Fruit fly (Drosophila melanogaster) whole organism, embryonic: Measurements from ENCODE around the gene CG5171.

Experiments
- Antp ChIP-seq: fragments of 200-800 bp; sonication (Bioruptor generic); optimal IDR thresholded peaks from 3 replicates; lab custom pipeline; 2016; ENCODE audit warnings: missing biosample characterization, missing genetic modification characterization
- Bdp1 ChIP-seq: fragments of 200-800 bp; sonication (Bioruptor generic); optimal IDR thresholded peaks from 3 replicates; lab custom pipeline; 2016; ENCODE audit warnings: missing biosample characterization, missing genetic modification characterization
- CG1024 ChIP-seq: fragments of 200-800 bp; sonication (Bioruptor generic); IDR thresholded peaks from 2 replicates; pipeline ENCODE4 v1.3.6; 2022; ENCODE audit warnings: missing biosample characterization, missing genetic modification characterization
- CG10366 ChIP-seq: fragments of 200-800 bp; sonication (Bioruptor generic); IDR thresholded peaks from 2 replicates; pipeline ENCODE4 v1.3.6; 2022; ENCODE audit warnings: missing biosample characterization, missing genetic modification characterization
- CG1233 ChIP-seq: fragments of 200-800 bp; sonication (Bioruptor generic); optimal IDR thresholded peaks from 4 replicates; lab custom pipeline; 2018; ENCODE audit warnings: missing biosample characterization, mild to moderate bottlenecking, missing genetic modification characterization
- CG13894 ChIP-seq: fragments of 200-800 bp; sonication (Bioruptor generic); optimal IDR thresholded peaks from 3 replicates; lab custom pipeline; 2018; ENCODE audit warnings: missing biosample characterization, mild to moderate bottlenecking, missing genetic modification characterization, moderate library complexity
- CG14014 ChIP-seq: fragments of 200-800 bp; sonication (Bioruptor generic); IDR thresholded peaks from 2 replicates; pipeline ENCODE4 v1.3.6; 2022; ENCODE audit warnings: missing biosample characterization, missing genetic modification characterization
- CG14860 ChIP-seq: fragments of 200-800 bp; sonication (Bioruptor generic); IDR thresholded peaks from 3 replicates; pipeline ENCODE4 v1.3.6; 2022; ENCODE audit warnings: missing biosample characterization, missing genetic modification characterization; ENCODE audit not compliant: partially characterized antibody
- CG1603 ChIP-seq: fragments of 200-800 bp; sonication (Bioruptor generic); optimal IDR thresholded peaks from 2 replicates; lab custom pipeline; 2019; ENCODE audit warnings: missing biosample characterization, mild to moderate bottlenecking, missing genetic modification characterization, moderate library complexity
- CG1647 ChIP-seq: fragments of 200-800 bp; sonication (Bioruptor generic); optimal IDR thresholded peaks from 3 replicates; lab custom pipeline; 2016; ENCODE audit warnings: missing biosample characterization, missing genetic modification characterization
- CG17612 ChIP-seq: fragments of 200-800 bp; sonication (Bioruptor generic); IDR thresholded peaks from 2 replicates; pipeline ENCODE4 v1.3.6; 2022; ENCODE audit warnings: missing biosample characterization, missing genetic modification characterization
- CG18011 ChIP-seq: fragments of 200-800 bp; sonication (Bioruptor generic); optimal IDR thresholded peaks from 2 replicates; lab custom pipeline; 2017; ENCODE audit warnings: missing biosample characterization, missing genetic modification characterization, mild to moderate bottlenecking, moderate library complexity, missing genotype
- CG30020 ChIP-seq: fragments of 200-800 bp; optimal IDR thresholded peaks from 2 replicates; lab custom pipeline; 2019; ENCODE audit warnings: missing biosample characterization, mild to moderate bottlenecking, missing genetic modification characterization, moderate library complexity
- CG31441 ChIP-seq: fragments of 200-800 bp; sonication (Bioruptor generic); IDR thresholded peaks from 2 replicates; pipeline ENCODE4 v1.3.6; 2022; ENCODE audit warnings: missing biosample characterization, missing genetic modification characterization
- CG4360 ChIP-seq: fragments of 200-800 bp; sonication (Bioruptor generic); IDR thresholded peaks from 2 replicates; pipeline ENCODE4 v1.3.6; 2022; ENCODE audit warnings: missing biosample characterization, missing genetic modification characterization
- CG4424 ChIP-seq: fragments of 200-800 bp; sonication (Bioruptor generic); optimal IDR thresholded peaks from 3 replicates; lab custom pipeline; 2016; ENCODE audit warnings: missing biosample characterization, missing genetic modification characterization
- CG4730 ChIP-seq: fragments of 200-800 bp; sonication (Bioruptor generic); IDR thresholded peaks from 2 replicates; pipeline ENCODE4 v1.3.6; 2022; ENCODE audit warnings: missing biosample characterization, missing genetic modification characterization
- CG5180 ChIP-seq: fragments of 200-800 bp; sonication (Bioruptor generic); optimal IDR thresholded peaks from 3 replicates; lab custom pipeline; 2017; ENCODE audit warnings: missing biosample characterization, missing genetic modification characterization, mild to moderate bottlenecking, moderate library complexity, missing genetic modification reagents
- CG6683 ChIP-seq: fragments of 200-800 bp; sonication (Bioruptor generic); optimal IDR thresholded peaks from 2 replicates; lab custom pipeline; 2017; ENCODE audit warnings: missing biosample characterization, mild to moderate bottlenecking, missing genetic modification characterization, missing genetic modification reagents
- CG8089 ChIP-seq: fragments of 200-800 bp; sonication (Bioruptor generic); optimal IDR thresholded peaks from 3 replicates; lab custom pipeline; 2016; ENCODE audit warnings: missing biosample characterization, missing genetic modification characterization
- CG8290 ChIP-seq, 3 experiments: fragments of 200-800 bp; sonication (Bioruptor generic); optimal IDR thresholded peaks; 2 replicates each; lab custom pipeline; 2016 to 2019; ENCODE audit warnings: missing biosample characterization in 3 of 3, missing genetic modification characterization in 3 of 3, mild to moderate bottlenecking in 2 of 3, moderate library complexity in 1 of 3
- CG8388 ChIP-seq: fragments of 200-800 bp; sonication (Bioruptor generic); optimal IDR thresholded peaks from 2 replicates; lab custom pipeline; 2019; ENCODE audit warnings: missing biosample characterization, mild to moderate bottlenecking, missing genetic modification characterization, moderate library complexity
- CG9876 ChIP-seq: fragments of 200-800 bp; sonication (Bioruptor generic); optimal IDR thresholded peaks from 2 replicates; lab custom pipeline; 2016; ENCODE audit warnings: missing biosample characterization, missing genetic modification characterization
- CTCF ChIP-seq: fragments of 200-800 bp; sonication (Bioruptor generic); optimal IDR thresholded peaks from 2 replicates; lab custom pipeline; 2017; ENCODE audit warnings: missing biosample characterization, mild to moderate bottlenecking, missing genetic modification characterization, moderate library complexity
- CrebB ChIP-seq: fragments of 200-800 bp; sonication (Bioruptor generic); optimal IDR thresholded peaks from 3 replicates; lab custom pipeline; 2018; ENCODE audit warnings: missing biosample characterization, mild to moderate bottlenecking, missing genetic modification characterization
- D19A ChIP-seq: fragments of 200-800 bp; optimal IDR thresholded peaks from 3 replicates; lab custom pipeline; 2019; ENCODE audit warnings: missing biosample characterization, mild to moderate bottlenecking, missing genetic modification characterization, moderate library complexity
- Drgx ChIP-seq: fragments of 200-800 bp; sonication (Bioruptor generic); IDR thresholded peaks from 2 replicates; pipeline ENCODE4 v1.3.6; 2022; ENCODE audit warnings: missing biosample characterization, missing genetic modification characterization
- H2.0 ChIP-seq: fragments of 200-800 bp; sonication (Bioruptor generic); IDR thresholded peaks from 2 replicates; pipeline ENCODE4 v1.3.6; 2022; ENCODE audit warnings: missing biosample characterization, missing genetic modification characterization
- HLH54F ChIP-seq: fragments of 200-800 bp; sonication (Bioruptor generic); optimal IDR thresholded peaks from 3 replicates; lab custom pipeline; 2016; ENCODE audit warnings: missing biosample characterization, missing genetic modification characterization
- Lim3 ChIP-seq: fragments of 200-800 bp; sonication (Bioruptor generic); IDR thresholded peaks from 2 replicates; pipeline ENCODE4 v1.3.6; 2022; ENCODE audit warnings: missing biosample characterization, missing genetic modification characterization
- MBD-R2 ChIP-seq: fragments of 200-800 bp; sonication (Bioruptor generic); IDR thresholded peaks from 2 replicates; pipeline ENCODE4 v1.3.6; 2022; ENCODE audit warnings: missing biosample characterization, missing genetic modification characterization
- Ravus ChIP-seq: fragments of 200-800 bp; sonication (Bioruptor generic); IDR thresholded peaks from 2 replicates; pipeline ENCODE4 v1.3.6; 2022; ENCODE audit warnings: missing biosample characterization, missing genetic modification characterization
- Spps ChIP-seq: fragments of 200-800 bp; sonication (Bioruptor generic); optimal IDR thresholded peaks from 2 replicates; lab custom pipeline; 2018; ENCODE audit warnings: missing biosample characterization, mild to moderate bottlenecking, missing genetic modification characterization
- Sry-β ChIP-seq: fragments of 200-800 bp; sonication (Bioruptor generic); optimal IDR thresholded peaks from 2 replicates; lab custom pipeline; 2018; ENCODE audit warnings: missing biosample characterization, mild to moderate bottlenecking, missing genetic modification characterization, moderate library complexity
- Ssrp ChIP-seq: fragments of 200-800 bp; sonication (Bioruptor generic); optimal IDR thresholded peaks from 2 replicates; lab custom pipeline; 2018; ENCODE audit warnings: missing biosample characterization, mild to moderate bottlenecking, missing genetic modification characterization, moderate library complexity
- ab ChIP-seq: fragments of 200-800 bp; sonication (Bioruptor generic); optimal IDR thresholded peaks from 2 replicates; lab custom pipeline; 2016; ENCODE audit warnings: missing biosample characterization, missing genetic modification characterization
- aop ChIP-seq: fragments of 200-800 bp; sonication (Bioruptor generic); IDR thresholded peaks from 2 replicates; pipeline ENCODE4 v1.3.6; 2022; ENCODE audit warnings: missing biosample characterization, missing genetic modification characterization
- cad ChIP-seq: fragments of >200 bp; optimal IDR thresholded peaks from 2 replicates; lab custom pipeline; 2017; ENCODE audit warnings: missing biosample characterization, missing genetic modification characterization
- dimm ChIP-seq: fragments of 200-800 bp; sonication (Bioruptor generic); IDR thresholded peaks from 2 replicates; pipeline ENCODE4 v1.3.6; 2022; ENCODE audit warnings: missing biosample characterization, missing genetic modification characterization
- emc ChIP-seq: fragments of 200-800 bp; sonication (Bioruptor generic); optimal IDR thresholded peaks from 2 replicates; lab custom pipeline; 2016; ENCODE audit warnings: missing biosample characterization, missing genetic modification characterization
- gce ChIP-seq: fragments of 200-800 bp; sonication (Bioruptor generic); IDR thresholded peaks from 3 replicates; pipeline ENCODE4 v1.3.6; 2022; ENCODE audit warnings: missing biosample characterization, missing genetic modification characterization
- gcm ChIP-seq: fragments of 200-800 bp; sonication (Bioruptor generic); optimal IDR thresholded peaks from 2 replicates; lab custom pipeline; 2019; ENCODE audit warnings: missing biosample characterization, mild to moderate bottlenecking, missing genetic modification characterization, moderate library complexity
- h ChIP-seq: fragments of >200 bp; optimal IDR thresholded peaks from 2 replicates; lab custom pipeline; 2017
- mirr ChIP-seq: fragments of 200-800 bp; sonication (Bioruptor generic); optimal IDR thresholded peaks from 3 replicates; lab custom pipeline; 2018; ENCODE audit warnings: missing biosample characterization, mild to moderate bottlenecking, missing genetic modification characterization
- nmo ChIP-seq: fragments of 200-800 bp; sonication (Bioruptor generic); optimal IDR thresholded peaks from 2 replicates; lab custom pipeline; 2018; ENCODE audit warnings: missing biosample characterization, mild to moderate bottlenecking, missing genetic modification characterization, moderate library complexity
- pfk ChIP-seq: fragments of 200-800 bp; sonication (Bioruptor generic); optimal IDR thresholded peaks from 2 replicates; lab custom pipeline; 2018; ENCODE audit warnings: missing biosample characterization, mild to moderate bottlenecking, missing genetic modification characterization, moderate library complexity
- psq ChIP-seq: fragments of 200-800 bp; sonication (Bioruptor generic); optimal IDR thresholded peaks from 2 replicates; lab custom pipeline; 2017; ENCODE audit warnings: missing biosample characterization, missing genetic modification characterization
- sc ChIP-seq, 3 experiments: fragments of >200 bp in 2 of 3; fragments of 200-800 bp in 1 of 3; sonication (Bioruptor generic) in 1 of 3; optimal IDR thresholded peaks; 2 replicates in 2 of 3; 3 replicates in 1 of 3; lab custom pipeline; 2017; ENCODE audit warnings: mild to moderate bottlenecking in 1 of 3, missing biosample characterization in 1 of 3, missing genetic modification characterization in 1 of 3, missing genetic modification reagents in 1 of 3
- stc ChIP-seq: fragments of 200-800 bp; sonication (Bioruptor generic); IDR thresholded peaks from 2 replicates; pipeline ENCODE4 v1.3.6; 2022; ENCODE audit warnings: missing biosample characterization, missing genetic modification characterization
- tgo ChIP-seq: fragments of 200-800 bp; sonication (Bioruptor generic); IDR thresholded peaks from 3 replicates; pipeline ENCODE4 v1.3.6; 2022; ENCODE audit warnings: missing biosample characterization, missing genetic modification characterization
- vfl ChIP-seq: fragments of 200-800 bp; sonication (Bioruptor generic); optimal IDR thresholded peaks from 2 replicates; lab custom pipeline; 2016; ENCODE audit warnings: missing biosample characterization, missing genetic modification characterization
- zfh2 ChIP-seq: fragments of 200-800 bp; sonication (Bioruptor generic); optimal IDR thresholded peaks from 2 replicates; lab custom pipeline; 2016; ENCODE audit warnings: missing biosample characterization, missing genetic modification characterization

CG5171 gene

DNA sequence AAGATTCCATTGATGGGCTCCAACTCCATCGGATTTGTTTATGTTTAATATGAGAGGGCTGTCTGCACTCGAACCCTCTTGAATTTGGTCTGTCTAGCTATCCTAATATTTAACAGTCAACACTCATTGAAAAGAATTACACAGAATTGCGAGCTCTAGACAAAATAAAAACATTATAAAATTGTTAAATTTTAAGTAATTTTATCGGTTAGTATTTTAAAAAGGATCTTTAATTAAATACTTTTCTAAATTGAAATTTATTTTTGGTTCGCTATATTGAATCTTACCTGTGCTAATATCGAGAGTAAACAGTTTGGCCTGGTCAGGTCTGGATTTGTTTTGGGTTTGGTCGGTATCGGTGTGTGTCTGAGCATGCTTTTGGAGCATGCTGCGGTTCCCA lies 492 bp downstream of the CG5171 start (continued):
- TF ChIP-seq tgo (GFP tag; lab: Robert Waterston, UW) (peak; percentile 92), vfl (GFP tag; lab: Kevin White, UChicago) (peak; percentile 7), dimm (GFP tag; lab: Robert Waterston, UW) (peak; percentile 37; the same call in 1 of the 2 replicates), CG5180 (GFP tag; lab: Kevin White, UChicago) (peak; percentile 30), CG1024 (peak; percentile 60), CG1603 (peak; percentile 31), CrebB (no peak), CG8089 (GFP tag; lab: Kevin White, UChicago) (peak; percentile 3), cad (GFP tag; lab: Kevin White, UChicago) (no peak), CTCF (GFP tag; lab: Kevin White, UChicago) (no peak), stc (GFP tag; lab: Robert Waterston, UW) (peak; percentile 78), mirr (no peak), MBD-R2 (GFP tag; lab: Robert Waterston, UW) (peak; percentile 37; the same call in 1 of the 2 replicates), psq (GFP tag; lab: Kevin White, UChicago) (no peak), CG6683 (GFP tag; lab: Kevin White, UChicago) (peak; percentile 40), Bdp1 (GFP tag; lab: Kevin White, UChicago) (no peak), nmo (GFP tag; lab: Kevin White, UChicago) (peak; percentile 79), CG8388 (GFP tag; lab: Kevin White, UChicago) (peak; percentile 67), CG4360 (no peak), CG8290 (GFP tag; optimal IDR thresholded peaks at IDR 0.05; lab: Kevin White, UChicago) (no peak), CG8290 (tag; optimal IDR thresholded peaks at IDR 0.05; lab: Kevin White, UChicago) (peak in 1 of 2 experiments; percentile 16), ab (no peak), D19A (tag; lab: Kevin White, UChicago) (peak; percentile 60), Ssrp (tag; lab: Kevin White, UChicago) (peak; percentile 54), Spps (tag; lab: Kevin White, UChicago) (peak; percentile 52), CG17612 (GFP tag; lab: Robert Waterston, UW) (0 out of 2 replicates have a peak, but pooled peaks have one; percentile 53), pfk (GFP tag; lab: Kevin White, UChicago) (no peak), CG14014 (GFP tag; lab: Robert Waterston, UW) (peak; percentile 72; the same call in 1 of the 2 replicates), Drgx (GFP tag; lab: Robert Waterston, UW) (no peak), CG18011 (GFP tag; lab: Kevin White, UChicago) (no peak), HLH54F (GFP tag; lab: Kevin White, UChicago) (no peak), H2.0 (peak; percentile 74), CG4730 (GFP tag; lab: Robert Waterston, UW) (peak; percentile 64), sc (optimal IDR thresholded peaks at IDR 0.05; lab: Kevin White, UChicago) (no peak), sc (GFP tag; optimal IDR thresholded peaks at IDR 0.05; lab: Kevin White, UChicago) (no peak), CG31441 (GFP tag; lab: Robert Waterston, UW) (peak; percentile 71), CG4424 (GFP tag; lab: Kevin White, UChicago) (peak; percentile 51), Lim3 (GFP tag; lab: Robert Waterston, UW) (peak; percentile 35; the same call in 1 of the 2 replicates), h (lab: Kevin White, UChicago) (no peak), gcm (GFP tag; lab: Kevin White, UChicago) (peak; percentile 57), Sry-β (GFP tag; lab: Kevin White, UChicago) (no peak), CG30020 (tag; lab: Kevin White, UChicago) (peak; percentile 12), emc (GFP tag; lab: Kevin White, UChicago) (no peak), CG1233 (peak; percentile 46), CG10366 (GFP tag; lab: Robert Waterston, UW) (peak; percentile 79), CG13894 (tag; lab: Kevin White, UChicago) (peak; percentile 73), Antp (GFP tag; lab: Kevin White, UChicago) (peak; percentile 27), CG9876 (GFP tag; lab: Kevin White, UChicago) (no peak), Ravus (GFP tag; lab: Robert Waterston, UW) (peak; percentile 66), CG1647 (GFP tag; lab: Kevin White, UChicago) (peak; percentile 15), zfh2 (peak; percentile 35), CG14860 (GFP tag; lab: Robert Waterston, UW) (no peak), gce (GFP tag; lab: Robert Waterston, UW) (peak; percentile 69; the same call in 1 of the 3 replicates), aop (GFP tag; lab: Robert Waterston, UW) (no peak)
